Fruit fly (Drosophila melanogaster): Measurements from ENCODE around the gene Coprox.

- TF ChIP-seq CG12768 (GFP tag; optimal IDR thresholded peaks at IDR 0.05) (no peak), CG7101 (tag; optimal IDR thresholded peaks at IDR 0.05) (no peak), toe (GFP tag; optimal IDR thresholded peaks at IDR 0.05) (no peak), bab1 (GFP tag; optimal IDR thresholded peaks at IDR 0.05) (no peak), Clk (GFP tag; optimal IDR thresholded peaks at IDR 0.05) (no peak), tj (GFP tag; optimal IDR thresholded peaks at IDR 0.05) (no peak)
Observed at dm6 chr2L:6942714-6943113, 21.5 kb upstream of the Coprox start, which contains the start of gene CG18304.
